Worm (Caenorhabditis elegans): Measurements from ENCODE around the gene cdc-25.4.

Gene cdc-25.4

ce11 chrII:10139177-10139640 is 50.1 kb downstream of the cdc-25.4 start, which contains the start of gene asah-2:
Gene asah-2, plus strand, starts transcription at chrII:10139590.
- TF ChIP-seq pha-4 (tag; optimal IDR thresholded peaks at IDR 0.05) (peak; percentile 24), jun-1 (tag; optimal IDR thresholded peaks at IDR 0.05) (peak; percentile 61), ztf-11 (tag; optimal IDR thresholded peaks at IDR 0.05) (no peak), unc-39 (tag; optimal IDR thresholded peaks at IDR 0.05) (no peak), elt-2 (tag; optimal IDR thresholded peaks at IDR 0.05) (peak; percentile 81), pqm-1 (tag; optimal IDR thresholded peaks at IDR 0.05) (peak; percentile 72)
